Fruit fly (Drosophila melanogaster) whole organism, pupa: ENCODE results near the gene Obp99a.

Experiments
- CG14655 ChIP-seq: fragments of 200-800 bp; sonication (Bioruptor generic); optimal IDR thresholded peaks from 3 replicates; lab custom pipeline; 2017; ENCODE audit warnings: mild to moderate bottlenecking, missing biosample characterization, missing genetic modification reagents, missing genetic modification characterization
- CG34367 ChIP-seq: fragments of 200-800 bp; sonication (Bioruptor generic); optimal IDR thresholded peaks from 2 replicates; lab custom pipeline; 2018; ENCODE audit warnings: missing biosample characterization, mild to moderate bottlenecking, missing genetic modification characterization
- CG8159 ChIP-seq: fragments of 200-800 bp; sonication (Bioruptor generic); optimal IDR thresholded peaks from 3 replicates; lab custom pipeline; 2018; ENCODE audit warnings: missing biosample characterization, mild to moderate bottlenecking, missing genetic modification characterization, moderate library complexity
- EcR ChIP-seq: fragments of 200-800 bp; sonication (Bioruptor generic); optimal IDR thresholded peaks from 3 replicates; lab custom pipeline; 2019; ENCODE audit warnings: missing biosample characterization, missing genetic modification characterization, mild to moderate bottlenecking, moderate library complexity, missing genetic modification reagents
- rn ChIP-seq: fragments of 200-800 bp; sonication (Bioruptor generic); IDR thresholded peaks from 2 replicates; pipeline ENCODE4 v1.3.6; 2022; ENCODE audit warnings: missing biosample characterization, missing genetic modification characterization

DNA sequence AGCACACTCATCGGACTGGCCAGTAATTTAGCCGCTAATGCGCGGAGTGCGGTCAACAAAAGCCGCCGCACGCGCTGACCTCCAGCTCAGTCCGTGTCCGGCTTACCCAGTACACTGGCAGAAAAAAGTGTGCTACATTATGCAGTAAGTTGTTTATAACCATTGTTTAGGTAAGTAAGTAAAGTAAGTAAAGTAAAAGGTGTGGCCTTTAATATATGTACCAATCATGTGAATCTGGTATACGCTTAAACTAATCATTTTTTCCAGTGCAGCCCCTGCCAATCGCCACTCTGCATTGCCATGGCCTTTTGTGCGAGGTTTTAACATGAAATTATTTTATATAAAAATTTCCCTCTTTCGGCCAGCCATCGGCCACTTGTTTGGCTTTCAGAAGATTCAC lies 40.0 kb downstream of the Obp99a start:
- TF ChIP-seq rn (no peak), CG34367 (no peak), CG14655 (GFP tag; lab: Kevin White, UChicago) (no peak), CG8159 (tag; lab: Kevin White, UChicago) (no peak), EcR (GFP tag; lab: Kevin White, UChicago) (no peak)
